Fruit fly (Drosophila melanogaster) whole organism, embryonic: Measurements from ENCODE around the gene Pdi.

Experiments used
- Adf1 ChIP-seq: fragments of 200-800 bp; sonication (Bioruptor generic); IDR thresholded peaks from 2 replicates; pipeline ENCODE4 v1.3.6; 2022; ENCODE audit warnings: missing biosample characterization, missing genetic modification characterization
- Antp ChIP-seq: fragments of 200-800 bp; sonication (Bioruptor generic); optimal IDR thresholded peaks from 3 replicates; lab custom pipeline; 2016; ENCODE audit warnings: missing biosample characterization, missing genetic modification characterization
- B-H1 ChIP-seq: fragments of 200-800 bp; sonication (Bioruptor generic); IDR thresholded peaks from 3 replicates; pipeline ENCODE4 v1.3.6; 2022; ENCODE audit warnings: missing biosample characterization, missing genetic modification characterization
- BEAF-32 ChIP-seq: fragments of 200-800 bp; sonication (Bioruptor generic); optimal IDR thresholded peaks from 3 replicates; lab custom pipeline; 2017; ENCODE audit warnings: missing biosample characterization, missing genetic modification characterization, mild to moderate bottlenecking, moderate library complexity, missing genetic modification reagents
- CG10209 ChIP-seq: fragments of 200-800 bp; sonication (Bioruptor generic); optimal IDR thresholded peaks from 3 replicates; lab custom pipeline; 2017; ENCODE audit warnings: missing biosample characterization, mild to moderate bottlenecking, missing genetic modification characterization, missing genetic modification reagents
- CG10565 ChIP-seq: fragments of 200-800 bp; sonication (Bioruptor generic); optimal IDR thresholded peaks from 3 replicates; lab custom pipeline; 2016; ENCODE audit warnings: missing biosample characterization, mild to moderate bottlenecking, missing genetic modification characterization
- CG11398 ChIP-seq: fragments of 200-800 bp; sonication (Bioruptor generic); optimal IDR thresholded peaks from 2 replicates; lab custom pipeline; 2016; ENCODE audit warnings: missing biosample characterization, missing genetic modification characterization
- CG13296 ChIP-seq: fragments of 200-800 bp; sonication (Bioruptor generic); optimal IDR thresholded peaks from 3 replicates; lab custom pipeline; 2018; ENCODE audit warnings: missing biosample characterization, mild to moderate bottlenecking, missing genetic modification characterization
- CG15269 ChIP-seq: fragments of 200-800 bp; sonication (Bioruptor generic); optimal IDR thresholded peaks from 2 replicates; lab custom pipeline; 2018; ENCODE audit warnings: missing biosample characterization, mild to moderate bottlenecking, missing genetic modification characterization, moderate library complexity
- CG16815 ChIP-seq: fragments of 200-800 bp; sonication (Bioruptor generic); optimal IDR thresholded peaks from 3 replicates; lab custom pipeline; 2017; ENCODE audit warnings: missing biosample characterization, mild to moderate bottlenecking, missing genetic modification characterization
- CG2202 ChIP-seq: fragments of 200-800 bp; sonication (Bioruptor generic); optimal IDR thresholded peaks from 2 replicates; lab custom pipeline; 2018; ENCODE audit warnings: missing biosample characterization, mild to moderate bottlenecking, missing genetic modification characterization
- CG31224 ChIP-seq: fragments of 200-800 bp; sonication (Bioruptor generic); IDR thresholded peaks from 2 replicates; pipeline ENCODE4 v1.3.6; 2022; ENCODE audit warnings: missing biosample characterization, missing genetic modification characterization
- CG32772 ChIP-seq: fragments of 200-800 bp; sonication (Bioruptor generic); IDR thresholded peaks from 2 replicates; pipeline ENCODE4 v1.3.6; 2022; ENCODE audit warnings: missing biosample characterization, missing genetic modification characterization
- CG4360 ChIP-seq: fragments of 200-800 bp; sonication (Bioruptor generic); IDR thresholded peaks from 2 replicates; pipeline ENCODE4 v1.3.6; 2022; ENCODE audit warnings: missing biosample characterization, missing genetic modification characterization
- CG4707 ChIP-seq: fragments of 200-800 bp; sonication (Bioruptor generic); optimal IDR thresholded peaks from 2 replicates; lab custom pipeline; 2018; ENCODE audit warnings: missing biosample characterization, mild to moderate bottlenecking, missing genetic modification characterization, moderate library complexity
- CG8924 ChIP-seq: fragments of 200-800 bp; optimal IDR thresholded peaks from 3 replicates; lab custom pipeline; 2019; ENCODE audit warnings: missing biosample characterization, mild to moderate bottlenecking, missing genetic modification characterization, moderate library complexity
- Dfd ChIP-seq, 2 experiments: fragments of >200 bp; optimal IDR thresholded peaks; 2 replicates each; lab custom pipeline; 2017; ENCODE audit warnings: missing biosample characterization in 2 of 2, missing genetic modification characterization in 2 of 2
- Elba2 ChIP-seq: fragments of 200-800 bp; sonication (Bioruptor generic); optimal IDR thresholded peaks from 3 replicates; lab custom pipeline; 2016; ENCODE audit warnings: missing biosample characterization, missing genetic modification characterization
- Gsc ChIP-seq: fragments of 200-800 bp; sonication (Bioruptor generic); IDR thresholded peaks from 2 replicates; pipeline ENCODE4 v1.3.6; 2022; ENCODE audit warnings: missing biosample characterization, missing genetic modification characterization
- Hand ChIP-seq: fragments of 200-800 bp; sonication (Bioruptor generic); optimal IDR thresholded peaks from 2 replicates; lab custom pipeline; 2017; ENCODE audit warnings: mild to moderate bottlenecking, missing biosample characterization, missing genetic modification reagents, missing genetic modification characterization
- MTF-1 ChIP-seq: fragments of 200-800 bp; sonication (Bioruptor generic); optimal IDR thresholded peaks from 2 replicates; lab custom pipeline; 2018; ENCODE audit warnings: missing biosample characterization, mild to moderate bottlenecking, missing genetic modification characterization, borderline replicate concordance
- Meics ChIP-seq: fragments of 200-800 bp; sonication (Bioruptor generic); optimal IDR thresholded peaks from 2 replicates; lab custom pipeline; 2017; ENCODE audit warnings: missing biosample characterization, mild to moderate bottlenecking, missing genetic modification characterization
- Nf-YC ChIP-seq: fragments of 200-800 bp; optimal IDR thresholded peaks from 3 replicates; lab custom pipeline; 2019; ENCODE audit warnings: missing biosample characterization, mild to moderate bottlenecking, missing genetic modification characterization, moderate library complexity
- NfI ChIP-seq: fragments of 200-800 bp; sonication (Bioruptor generic); optimal IDR thresholded peaks from 3 replicates; lab custom pipeline; 2018; ENCODE audit warnings: missing biosample characterization, mild to moderate bottlenecking, missing genetic modification characterization, moderate library complexity
- Oli ChIP-seq: fragments of 200-800 bp; sonication (Bioruptor generic); optimal IDR thresholded peaks from 2 replicates; lab custom pipeline; 2018; ENCODE audit warnings: missing biosample characterization, mild to moderate bottlenecking, missing genetic modification characterization, moderate library complexity
- Taf1 ChIP-seq: fragments of 200-800 bp; sonication (Bioruptor generic); IDR thresholded peaks from 2 replicates; pipeline ENCODE4 v1.3.6; 2022; ENCODE audit warnings: missing biosample characterization, missing genetic modification characterization
- bcd ChIP-seq: fragments of 200-800 bp; sonication (Bioruptor generic); optimal IDR thresholded peaks from 2 replicates; lab custom pipeline; 2017; ENCODE audit warnings: missing biosample characterization, mild to moderate bottlenecking, missing genetic modification characterization
- cad ChIP-seq: fragments of >200 bp; optimal IDR thresholded peaks from 2 replicates; lab custom pipeline; 2017; ENCODE audit warnings: missing biosample characterization, missing genetic modification characterization
- cg ChIP-seq: fragments of 200-800 bp; sonication (Bioruptor generic); optimal IDR thresholded peaks from 3 replicates; lab custom pipeline; 2019; ENCODE audit warnings: missing biosample characterization, mild to moderate bottlenecking, missing genetic modification characterization, moderate library complexity
- corto ChIP-seq: fragments of 200-800 bp; sonication (Bioruptor generic); optimal IDR thresholded peaks from 2 replicates; lab custom pipeline; 2016; ENCODE audit warnings: missing biosample characterization, mild to moderate bottlenecking, missing genetic modification characterization, moderate library complexity
- gce ChIP-seq: fragments of 200-800 bp; sonication (Bioruptor generic); IDR thresholded peaks from 3 replicates; pipeline ENCODE4 v1.3.6; 2022; ENCODE audit warnings: missing biosample characterization, missing genetic modification characterization
- gro ChIP-seq: fragments of 200-800 bp; sonication (Bioruptor generic); optimal IDR thresholded peaks from 2 replicates; lab custom pipeline; 2016; ENCODE audit warnings: missing biosample characterization, missing genetic modification characterization
- gt ChIP-seq: fragments of 200-800 bp; sonication (Bioruptor generic); IDR thresholded peaks from 2 replicates; pipeline ENCODE4 v1.3.6; 2022; ENCODE audit warnings: missing biosample characterization, missing genetic modification characterization
- hbn ChIP-seq: fragments of 200-800 bp; sonication (Bioruptor generic); IDR thresholded peaks from 2 replicates; pipeline ENCODE4 v1.3.6; 2022; ENCODE audit warnings: missing biosample characterization, missing genetic modification characterization; ENCODE audit not compliant: partially characterized antibody
- inv ChIP-seq: fragments of 200-800 bp; sonication (Bioruptor generic); IDR thresholded peaks from 2 replicates; pipeline ENCODE4 v1.3.6; 2022; ENCODE audit warnings: missing biosample characterization, missing genetic modification characterization; ENCODE audit not compliant: partially characterized antibody
- lmd ChIP-seq: fragments of 200-800 bp; sonication (Bioruptor generic); IDR thresholded peaks from 2 replicates; pipeline ENCODE4 v1.3.6; 2022; ENCODE audit warnings: missing biosample characterization, missing genetic modification characterization
- nmo ChIP-seq: fragments of 200-800 bp; sonication (Bioruptor generic); optimal IDR thresholded peaks from 2 replicates; lab custom pipeline; 2018; ENCODE audit warnings: missing biosample characterization, mild to moderate bottlenecking, missing genetic modification characterization, moderate library complexity
- nom ChIP-seq: fragments of 200-800 bp; sonication (Bioruptor generic); optimal IDR thresholded peaks from 2 replicates; lab custom pipeline; 2017; ENCODE audit warnings: missing biosample characterization, missing genetic modification characterization, mild to moderate bottlenecking, moderate library complexity, missing genetic modification reagents
- oc ChIP-seq: fragments of 200-800 bp; sonication (Bioruptor generic); optimal IDR thresholded peaks from 2 replicates; lab custom pipeline; 2018; ENCODE audit warnings: missing biosample characterization, mild to moderate bottlenecking, missing genetic modification characterization, moderate library complexity
- otp ChIP-seq: fragments of 200-800 bp; sonication (Bioruptor generic); IDR thresholded peaks from 3 replicates; pipeline ENCODE4, ENCODE4 v1.3.6; 2022; ENCODE audit warnings: missing biosample characterization, missing genetic modification characterization
- salm ChIP-seq: fragments of 200-800 bp; sonication (Bioruptor generic); optimal IDR thresholded peaks from 2 replicates; lab custom pipeline; 2018; ENCODE audit warnings: missing biosample characterization, mild to moderate bottlenecking, missing genetic modification characterization
- slou ChIP-seq: fragments of 200-800 bp; sonication (Bioruptor generic); optimal IDR thresholded peaks from 3 replicates; lab custom pipeline; 2016; ENCODE audit warnings: missing biosample characterization, missing genetic modification characterization
- twi ChIP-seq: fragments of 200-800 bp; optimal IDR thresholded peaks from 2 replicates; lab custom pipeline; 2019; ENCODE audit warnings: missing biosample characterization, mild to moderate bottlenecking, missing genetic modification characterization, moderate library complexity
- unc-4 ChIP-seq: fragments of 200-800 bp; sonication (Bioruptor generic); IDR thresholded peaks from 2 replicates; pipeline ENCODE4 v1.3.6; 2022; ENCODE audit warnings: missing biosample characterization, missing genetic modification characterization; ENCODE audit not compliant: partially characterized antibody
- unpg ChIP-seq: fragments of 200-800 bp; sonication (Bioruptor generic); optimal IDR thresholded peaks from 3 replicates; lab custom pipeline; 2018; ENCODE audit warnings: missing biosample characterization, mild to moderate bottlenecking, missing genetic modification characterization, moderate library complexity
- wdn ChIP-seq: fragments of 200-800 bp; sonication (Bioruptor generic); IDR thresholded peaks from 2 replicates; pipeline ENCODE4 v1.3.6; 2022; ENCODE audit warnings: missing biosample characterization, missing genetic modification characterization
- wek ChIP-seq: fragments of 200-800 bp; sonication (Bioruptor generic); optimal IDR thresholded peaks from 3 replicates; lab custom pipeline; 2018; ENCODE audit warnings: missing biosample characterization, mild to moderate bottlenecking, missing genetic modification characterization, moderate library complexity
- wor ChIP-seq: fragments of 200-800 bp; sonication (Bioruptor generic); IDR thresholded peaks from 2 replicates; pipeline ENCODE4 v1.3.6; 2022; ENCODE audit warnings: missing biosample characterization, missing genetic modification characterization

Pdi gene

DNA sequence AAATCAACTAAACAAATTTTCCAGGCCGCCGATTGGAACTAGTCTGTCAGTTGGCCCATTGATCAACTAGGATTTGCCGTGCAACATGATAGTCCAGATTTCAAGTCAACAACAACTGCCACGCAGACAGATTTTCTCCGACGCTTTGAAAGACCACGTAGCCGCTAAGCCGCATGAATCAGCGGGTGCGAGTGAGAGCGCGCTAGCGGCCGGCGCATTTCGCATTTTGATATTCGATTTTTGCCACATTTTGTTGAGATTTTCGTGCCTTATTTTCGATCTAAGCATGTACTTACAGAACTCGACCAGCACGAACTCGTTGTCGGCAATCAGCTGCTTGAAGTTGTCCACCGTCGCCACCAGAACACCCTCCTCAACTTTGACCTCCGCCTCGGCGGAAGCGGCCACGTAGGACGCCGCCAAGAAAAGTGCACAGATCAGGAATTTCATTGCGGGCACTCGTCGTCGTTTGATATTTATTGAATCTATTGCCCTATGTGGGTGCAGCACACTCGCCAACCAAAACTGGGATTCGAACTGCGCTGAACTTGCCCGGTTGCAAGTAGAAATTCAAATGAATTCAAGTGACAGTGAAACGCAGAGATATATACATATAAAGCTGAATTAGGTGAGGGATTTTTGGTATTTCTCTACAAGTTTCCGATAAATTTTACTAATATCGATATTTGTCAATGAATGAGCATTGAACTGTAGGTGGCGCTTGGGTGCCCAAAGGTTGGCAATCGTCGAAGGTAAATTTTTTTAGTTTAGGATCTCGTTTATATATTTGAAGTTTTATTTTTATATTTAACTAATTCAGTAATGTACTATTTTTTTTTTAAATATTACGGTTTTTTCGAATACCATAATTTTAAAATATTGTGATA lies at the start of gene Pdi (continued):
- TF ChIP-seq salm, result peak; percentile 21
- TF ChIP-seq Antp (GFP tag; lab: Kevin White, UChicago), result no peak
- TF ChIP-seq CG32772 (GFP tag; lab: Robert Waterston, UW), result no peak
- peak; percentile 59 for TF ChIP-seq wek (GFP tag; lab: Kevin White, UChicago)
- no peak for TF ChIP-seq CG31224 (GFP tag; lab: Robert Waterston, UW)
- TF ChIP-seq nom (GFP tag; lab: Kevin White, UChicago), result peak; percentile 53
- peak; percentile 36 for TF ChIP-seq Nf-YC (tag; lab: Kevin White, UChicago)
- TF ChIP-seq CG13296 (GFP tag; lab: Kevin White, UChicago), result peak; percentile 31
- peak; percentile 10 for TF ChIP-seq NfI
- TF ChIP-seq CG10565 (GFP tag; lab: Kevin White, UChicago), result no peak
- TF ChIP-seq CG11398, result peak; percentile 37
- peak; percentile 34 for TF ChIP-seq bcd (GFP tag; lab: Kevin White, UChicago)
- TF ChIP-seq otp, result no peak
- TF ChIP-seq CG10209, result no peak
- TF ChIP-seq unpg (GFP tag; lab: Kevin White, UChicago), result peak; percentile 30
- TF ChIP-seq wdn (GFP tag; lab: Robert Waterston, UW), result no peak
- TF ChIP-seq Taf1 (GFP tag; lab: Robert Waterston, UW), result no peak
- TF ChIP-seq Meics (GFP tag; lab: Kevin White, UChicago), result no peak
- TF ChIP-seq Adf1, result 0 out of 2 replicates have a peak, but pooled peaks have one; percentile 7
- peak; percentile 12 for TF ChIP-seq CG2202
- no peak for TF ChIP-seq cad (GFP tag; lab: Kevin White, UChicago)
- TF ChIP-seq slou (GFP tag; lab: Kevin White, UChicago), result no peak
- no peak for TF ChIP-seq Oli (tag; lab: Kevin White, UChicago)
- TF ChIP-seq CG8924, result peak; percentile 11
- TF ChIP-seq hbn (GFP tag; lab: Robert Waterston, UW), result peak; percentile 64
- TF ChIP-seq twi (tag; lab: Kevin White, UChicago), result no peak
- peak; percentile 62 for TF ChIP-seq nmo (GFP tag; lab: Kevin White, UChicago)
- 0 out of 3 replicates have a peak, but pooled peaks have one; percentile 1 for TF ChIP-seq gce
- peak; percentile 1 for TF ChIP-seq MTF-1 (GFP tag; lab: Kevin White, UChicago)
- peak; percentile 50 for TF ChIP-seq gro (GFP tag; lab: Kevin White, UChicago)
- TF ChIP-seq gt (GFP tag; lab: Robert Waterston, UW), result no peak
- TF ChIP-seq CG4707 (GFP tag; lab: Kevin White, UChicago), result peak; percentile 25
- no peak for TF ChIP-seq lmd
- no peak for TF ChIP-seq corto (GFP tag; lab: Kevin White, UChicago)
- TF ChIP-seq wor (GFP tag; lab: Robert Waterston, UW), result no peak
- TF ChIP-seq BEAF-32 (GFP tag; lab: Kevin White, UChicago), result peak; percentile 85
- no peak for TF ChIP-seq B-H1 (GFP tag; lab: Robert Waterston, UW)
- peak; percentile 83 for TF ChIP-seq unc-4 (GFP tag; lab: Robert Waterston, UW)
- peak; percentile 58; the same call in 1 of the 2 replicates for TF ChIP-seq inv (GFP tag; lab: Robert Waterston, UW)
- TF ChIP-seq CG4360, result no peak
- no peak for TF ChIP-seq Gsc
- no peak for TF ChIP-seq Dfd (GFP tag; optimal IDR thresholded peaks at IDR 0.05; lab: Kevin White, UChicago)
- no peak for TF ChIP-seq CG16815 (GFP tag; lab: Kevin White, UChicago)
- peak; percentile 0 for TF ChIP-seq cg
- peak; percentile 12 for TF ChIP-seq Hand
- TF ChIP-seq CG15269 (tag; lab: Kevin White, UChicago), result peak; percentile 11
- no peak for TF ChIP-seq Elba2
- peak; percentile 33 for TF ChIP-seq oc (tag; lab: Kevin White, UChicago)
